Fruit fly (Drosophila melanogaster): ENCODE data around the gene Smr.

The Smr gene

DNA sequence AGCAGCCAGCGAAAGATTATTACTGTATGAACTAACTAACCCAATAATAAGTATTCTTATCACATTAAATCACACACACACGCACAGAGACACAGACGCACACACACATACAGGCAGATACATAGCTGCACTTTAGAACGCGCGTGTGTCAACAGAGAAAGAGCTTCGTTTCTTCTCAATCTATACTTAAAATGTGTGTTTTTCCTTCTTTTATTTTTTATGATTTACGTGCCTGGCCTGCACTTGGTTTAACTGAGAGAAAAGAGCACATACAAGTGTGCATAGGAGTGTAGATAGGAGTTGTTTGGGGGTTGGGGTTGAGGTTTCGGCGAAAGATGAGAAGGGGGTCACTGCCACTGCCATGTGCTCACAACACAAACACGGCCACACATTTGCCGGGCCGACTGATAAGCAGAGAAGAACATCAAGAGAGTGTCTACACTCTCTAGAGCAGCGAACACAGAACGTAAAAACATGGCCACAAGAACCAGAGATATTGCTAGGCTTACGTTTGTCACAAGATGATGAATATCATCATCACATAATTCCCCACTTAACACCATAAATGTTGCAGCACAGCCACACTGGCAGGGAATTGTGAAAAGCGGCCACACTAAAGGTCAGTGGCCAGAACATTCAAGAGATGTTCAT lies 74.7 kb downstream of the Smr start:
- no peak for TF ChIP-seq CG6689 (GFP tag; IDR thresholded peaks at IDR 0.05)
- TF ChIP-seq CG30431 (GFP tag; optimal IDR thresholded peaks at IDR 0.05) = no peak
- peak; percentile 45; the same call in 1 of the 3 replicates for TF ChIP-seq CG6791 (GFP tag; IDR thresholded peaks at IDR 0.05; ENCODE audit: partially characterized antibody)
- no peak for TF ChIP-seq sim (GFP tag; IDR thresholded peaks at IDR 0.05)
- peak; percentile 65 for TF ChIP-seq twi (tag; optimal IDR thresholded peaks at IDR 0.05)
- TF ChIP-seq sug (tag; optimal IDR thresholded peaks at IDR 0.05) = peak; percentile 51
- TF ChIP-seq prd (optimal IDR thresholded peaks at IDR 0.05) = no peak
- no peak for TF ChIP-seq prd (GFP tag; IDR thresholded peaks at IDR 0.05)
- no peak for TF ChIP-seq az2 (GFP tag; optimal IDR thresholded peaks at IDR 0.05)
- TF ChIP-seq gfzf (GFP tag; optimal IDR thresholded peaks at IDR 0.05) = peak; percentile 48
- peak; percentile 2 for TF ChIP-seq lab (GFP tag; optimal IDR thresholded peaks at IDR 0.05)
- peak in 1 of 2 experiments; percentile 1 for TF ChIP-seq Pdp1 (GFP tag; optimal IDR thresholded peaks at IDR 0.05)
- TF ChIP-seq CG34376 (GFP tag; optimal IDR thresholded peaks at IDR 0.05) = peak; percentile 8
- TF ChIP-seq CG15601 (tag; optimal IDR thresholded peaks at IDR 0.05) = no peak
- TF ChIP-seq stwl (tag; optimal IDR thresholded peaks at IDR 0.05) = peak; percentile 61
- 0 out of 2 replicates have a peak, but pooled peaks have one; percentile 24 for TF ChIP-seq CG4360 (GFP tag; IDR thresholded peaks at IDR 0.05)
- no peak for TF ChIP-seq CG8478 (optimal IDR thresholded peaks at IDR 0.05)
- TF ChIP-seq nom (GFP tag; optimal IDR thresholded peaks at IDR 0.05) = peak; percentile 61
- peak; percentile 76 for TF ChIP-seq Ets65A (GFP tag)
- TF ChIP-seq GATAe (GFP tag; conservative IDR thresholded peaks at IDR 0.05) = 0 out of 2 replicates have a peak, but pooled peaks have one; percentile 9
- TF ChIP-seq jing (GFP tag; optimal IDR thresholded peaks at IDR 0.05) = no peak
- no peak for TF ChIP-seq CG3281 (GFP tag; optimal IDR thresholded peaks at IDR 0.05)
- TF ChIP-seq sens (GFP tag) = peak; percentile 68
- peak; percentile 57 for TF ChIP-seq Med (GFP tag)
- peak; percentile 29 for TF ChIP-seq pros (GFP tag; optimal IDR thresholded peaks at IDR 0.05)
- TF ChIP-seq chinmo (GFP tag; IDR thresholded peaks at IDR 0.05; ENCODE audit: partially characterized antibody) = 0 out of 4 replicates have a peak, but pooled peaks have one; percentile 72
- peak; percentile 9 for TF ChIP-seq CG1603 (tag; optimal IDR thresholded peaks at IDR 0.05)
- TF ChIP-seq CG7786 (GFP tag; optimal IDR thresholded peaks at IDR 0.05) = no peak
- no peak for TF ChIP-seq CG32767 (GFP tag; IDR thresholded peaks at IDR 0.05)
- TF ChIP-seq CG10543 (GFP tag; optimal IDR thresholded peaks at IDR 0.05) = peak; percentile 46
- TF ChIP-seq ci (GFP tag; IDR thresholded peaks at IDR 0.05) = 0 out of 3 replicates have a peak, but pooled peaks have one; percentile 9
- peak; percentile 9 for TF ChIP-seq HHEX (GFP tag; optimal IDR thresholded peaks at IDR 0.05)
- TF ChIP-seq kni (GFP tag; optimal IDR thresholded peaks at IDR 0.05) = peak; percentile 19
- TF ChIP-seq cg (GFP tag; optimal IDR thresholded peaks at IDR 0.05) = peak; percentile 74
- TF ChIP-seq Hr78 (GFP tag; optimal IDR thresholded peaks at IDR 0.05) = peak in 1 of 2 experiments; percentile 35
- peak; percentile 5 for TF ChIP-seq CG9797 (GFP tag; optimal IDR thresholded peaks at IDR 0.05)
- peak; percentile 49 for TF ChIP-seq Drgx (GFP tag; IDR thresholded peaks at IDR 0.05)
- peak; percentile 22; the same call in 1 of the 3 replicates for TF ChIP-seq Dbx (GFP tag; IDR thresholded peaks at IDR 0.05)
- no peak for TF ChIP-seq abd-A (tag; optimal IDR thresholded peaks at IDR 0.05)
- TF ChIP-seq HmgZ (tag; optimal IDR thresholded peaks at IDR 0.05) = peak; percentile 3
- TF ChIP-seq CG8290 (GFP tag; optimal IDR thresholded peaks at IDR 0.05) = peak; percentile 2
- TF ChIP-seq CG8290 (tag; optimal IDR thresholded peaks at IDR 0.05) = peak in 1 of 2 experiments; percentile 11
- peak in 1 of 2 experiments; percentile 16 for TF ChIP-seq Trl (optimal IDR thresholded peaks at IDR 0.05)
- TF ChIP-seq Trl (GFP tag; optimal IDR thresholded peaks at IDR 0.05) = no peak
- peak; percentile 30 for TF ChIP-seq dm (GFP tag; optimal IDR thresholded peaks at IDR 0.05)
